Worm (Caenorhabditis elegans) whole organism, L4/young adult: ENCODE measurements around the gene oac-38.

Source experiments
- W03F9.2 ChIP-seq: fragments of 150-350 bp; optimal IDR thresholded peaks from 2 replicates; lab custom pipeline; 2014; ENCODE audit warnings: missing biosample characterization, missing genetic modification characterization
- dao-5 ChIP-seq: sonication (generic microtip); optimal IDR thresholded peaks from 2 replicates; lab custom pipeline; 2016; ENCODE audit warnings: missing genotype, missing genetic modification characterization, moderate library complexity, missing compliant biosample characterization
- him-1 ChIP-seq: sonication (generic microtip); optimal IDR thresholded peaks from 2 replicates; lab custom pipeline; 2016; ENCODE audit warnings: missing genotype, missing genetic modification reagents, missing genetic modification characterization, missing compliant biosample characterization

DNA sequence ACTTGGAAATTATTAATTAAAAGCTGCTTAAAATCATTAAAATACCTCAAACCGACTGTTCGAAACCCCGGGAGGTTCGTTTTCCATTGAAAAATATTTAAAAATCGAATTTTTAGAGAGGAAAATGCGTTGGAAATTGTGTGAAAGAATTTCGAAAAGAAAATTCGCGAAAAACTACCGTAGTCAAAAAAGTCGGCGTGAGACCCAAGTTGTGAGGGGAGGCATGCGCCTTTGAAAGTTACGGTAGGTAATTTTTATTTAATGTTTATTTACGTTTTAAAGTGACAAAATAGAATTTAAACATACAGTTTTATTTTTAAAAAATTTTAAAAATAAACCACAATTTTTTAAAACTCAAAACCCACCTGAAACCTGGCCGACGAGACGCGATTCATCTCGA, 37.6 kb downstream of the oac-38 start:
- TF ChIP-seq dao-5 (tag; lab: Kevin White, UChicago) (no peak), him-1 (tag; lab: Kevin White, UChicago) (no peak), W03F9.2 (tag; lab: Kevin White, UChicago) (peak; percentile 45)
